Worm (Caenorhabditis elegans) whole organism, L4/young adult: ENCODE data around the gene str-101.

Experiments used
- W03F9.2 ChIP-seq: fragments of 150-350 bp; optimal IDR thresholded peaks from 2 replicates; lab custom pipeline; 2014; ENCODE audit warnings: missing biosample characterization, missing genetic modification characterization
- dao-5 ChIP-seq: sonication (generic microtip); optimal IDR thresholded peaks from 2 replicates; lab custom pipeline; 2016; ENCODE audit warnings: missing genotype, missing genetic modification characterization, moderate library complexity, missing compliant biosample characterization
- him-1 ChIP-seq: sonication (generic microtip); optimal IDR thresholded peaks from 2 replicates; lab custom pipeline; 2016; ENCODE audit warnings: missing genotype, missing genetic modification reagents, missing genetic modification characterization, missing compliant biosample characterization

DNA sequence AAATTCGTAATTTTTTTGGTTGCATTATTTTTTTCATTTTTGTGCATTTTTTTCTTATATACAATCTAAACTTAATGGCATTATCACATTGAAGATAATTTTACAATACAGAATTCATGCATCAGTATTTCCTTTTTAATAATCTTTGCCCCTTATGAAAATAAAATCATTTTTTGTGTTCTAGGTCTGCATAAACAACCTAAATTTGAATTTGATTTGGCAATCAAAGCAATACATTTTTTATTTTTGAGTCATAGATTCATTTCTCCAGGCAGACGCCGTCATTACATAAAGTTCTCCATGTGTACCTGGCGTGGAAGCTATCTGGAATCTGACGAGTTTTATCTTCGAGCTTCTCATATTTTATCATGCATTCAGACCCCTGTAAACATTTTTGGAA is 10.1 kb upstream of the str-101 start, which contains the start of gene srh-140:
- TF ChIP-seq him-1 = no peak
- no peak for TF ChIP-seq W03F9.2 (tag; lab: Kevin White, UChicago)
- TF ChIP-seq dao-5 = no peak
